Fruit fly (Drosophila melanogaster): ENCODE results near the gene CG15927.

dm6 chrX:12470187-12470931 lies 15.8 kb downstream of the CG15927 start:
- TF ChIP-seq pan (optimal IDR thresholded peaks at IDR 0.05) (no peak), usp (GFP tag; optimal IDR thresholded peaks at IDR 0.05) (no peak), psq (optimal IDR thresholded peaks at IDR 0.05) (no peak), Dll (optimal IDR thresholded peaks at IDR 0.05) (no peak), CG8478 (optimal IDR thresholded peaks at IDR 0.05) (no peak), EcR (GFP tag; optimal IDR thresholded peaks at IDR 0.05) (no peak)
